Worm (Caenorhabditis elegans) whole organism, mixed stage, embryonic: ENCODE results near the gene srbc-76.

Experiments
- elt-3 ChIP-seq: fragments of 150-350 bp; optimal IDR thresholded peaks from 2 replicates; lab custom pipeline; 2014; ENCODE audit warnings: missing biosample characterization, missing genetic modification characterization
- mab-5 ChIP-seq: fragments of 150-350 bp; optimal IDR thresholded peaks from 2 replicates; lab custom pipeline; 2014; ENCODE audit warnings: missing biosample characterization, missing genetic modification characterization
- nhr-237 ChIP-seq: fragments of 150-350 bp; optimal IDR thresholded peaks from 2 replicates; lab custom pipeline; 2014; ENCODE audit warnings: missing biosample characterization, missing genetic modification characterization
- unc-62 ChIP-seq: fragments of 150-350 bp; optimal IDR thresholded peaks from 2 replicates; lab custom pipeline; 2014; ENCODE audit warnings: missing biosample characterization, missing genetic modification reagents, missing genetic modification characterization

DNA sequence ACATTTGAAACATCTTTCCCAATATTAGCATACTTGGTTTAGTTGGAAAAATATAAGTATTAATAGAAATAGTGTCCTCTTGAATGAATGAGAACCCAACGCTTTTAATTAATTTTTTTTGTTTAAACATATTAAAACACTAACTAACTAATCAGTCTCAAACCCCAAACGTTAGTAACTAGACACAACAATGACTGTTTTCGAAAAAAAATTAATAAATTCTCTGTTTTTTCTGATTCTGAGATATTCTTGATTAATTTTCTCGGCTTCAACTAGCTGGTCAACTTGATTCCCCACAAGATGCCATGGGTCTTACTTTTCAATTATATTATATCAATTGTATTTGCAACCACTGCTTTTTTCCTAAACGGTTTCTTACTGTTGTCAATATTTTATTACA lies at the start of gene srbc-76:
- TF ChIP-seq mab-5 (tag; lab: Kevin White, UChicago) (no peak), unc-62 (no peak), elt-3 (tag; lab: Kevin White, UChicago) (no peak), nhr-237 (tag; lab: Kevin White, UChicago) (no peak)
